Worm (Caenorhabditis elegans) whole organism, mixed stage, embryonic: ENCODE measurements around the gene C27A2.8.

Experiments used
- M03D4.4 ChIP-seq: sonication (generic microtip); optimal IDR thresholded peaks from 2 replicates; lab custom pipeline; 2017; ENCODE audit warnings: mild to moderate bottlenecking, missing genetic modification characterization, missing compliant biosample characterization
- bed-3 ChIP-seq: fragments of 200-800 bp; sonication (Bioruptor generic); optimal IDR thresholded peaks from 3 replicates; lab custom pipeline; 2018; ENCODE audit warnings: mild to moderate bottlenecking, missing genetic modification characterization, moderate library complexity, missing compliant biosample characterization
- blmp-1 ChIP-seq: fragments of 150-350 bp; optimal IDR thresholded peaks from 2 replicates; lab custom pipeline; 2014; ENCODE audit warnings: missing biosample characterization, missing genetic modification characterization
- ceh-39 ChIP-seq: fragments of 150-350 bp; optimal IDR thresholded peaks from 2 replicates; lab custom pipeline; 2014; ENCODE audit warnings: missing biosample characterization, missing genetic modification characterization
- ceh-43 ChIP-seq: fragments of 200-800 bp; sonication (Bioruptor generic); optimal IDR thresholded peaks from 2 replicates; lab custom pipeline; 2018; ENCODE audit warnings: mild to moderate bottlenecking, missing genetic modification characterization, moderate library complexity, missing compliant biosample characterization
- ceh-83 ChIP-seq: fragments of 200-800 bp; sonication (Bioruptor generic); optimal IDR thresholded peaks from 2 replicates; lab custom pipeline; 2018; ENCODE audit warnings: mild to moderate bottlenecking, missing genetic modification characterization, missing compliant biosample characterization
- ces-1 ChIP-seq: fragments of 150-350 bp; optimal IDR thresholded peaks from 2 replicates; lab custom pipeline; 2014; ENCODE audit warnings: missing biosample characterization, missing genetic modification reagents, missing genetic modification characterization
- cnd-1 ChIP-seq: fragments of 200-800 bp; sonication (Bioruptor generic); optimal IDR thresholded peaks from 2 replicates; lab custom pipeline; 2018; ENCODE audit warnings: mild to moderate bottlenecking, missing genetic modification characterization, missing compliant biosample characterization
- drap-1 ChIP-seq: fragments of 200-800 bp; sonication (Bioruptor generic); optimal IDR thresholded peaks from 3 replicates; lab custom pipeline; 2018; ENCODE audit warnings: mild to moderate bottlenecking, missing genetic modification characterization, missing compliant biosample characterization
- elt-1 ChIP-seq: sonication (generic microtip); optimal IDR thresholded peaks from 2 replicates; lab custom pipeline; 2017; ENCODE audit warnings: missing genetic modification characterization, mild to moderate bottlenecking, missing compliant biosample characterization, antibody characterized with exemption, moderate library complexity, borderline replicate concordance; ENCODE audit not compliant: insufficient read depth
- elt-3 ChIP-seq: fragments of 150-350 bp; optimal IDR thresholded peaks from 2 replicates; lab custom pipeline; 2014; ENCODE audit warnings: missing biosample characterization, missing genetic modification characterization
- flh-1 ChIP-seq: fragments of 200-800 bp; sonication (Bioruptor generic); optimal IDR thresholded peaks from 2 replicates; lab custom pipeline; 2018; ENCODE audit warnings: mild to moderate bottlenecking, missing genetic modification characterization, moderate library complexity, missing compliant biosample characterization
- ham-2 ChIP-seq: fragments of 200-800 bp; sonication (Bioruptor generic); optimal IDR thresholded peaks from 2 replicates; lab custom pipeline; 2018; ENCODE audit warnings: mild to moderate bottlenecking, missing genetic modification characterization, missing compliant biosample characterization
- hlh-1 ChIP-seq: fragments of 150-350 bp; optimal IDR thresholded peaks from 2 replicates; lab custom pipeline; 2014; ENCODE audit warnings: missing biosample characterization, missing genetic modification reagents, missing genetic modification characterization
- lin-13 ChIP-seq: fragments of 150-350 bp; optimal IDR thresholded peaks from 2 replicates; lab custom pipeline; 2014; ENCODE audit warnings: missing biosample characterization, missing genetic modification characterization
- lin-32 ChIP-seq: fragments of 200-800 bp; sonication (Bioruptor generic); optimal IDR thresholded peaks from 2 replicates; lab custom pipeline; 2018; ENCODE audit warnings: mild to moderate bottlenecking, missing genetic modification characterization, missing compliant biosample characterization
- lsy-2 ChIP-seq: fragments of 150-350 bp; optimal IDR thresholded peaks from 2 replicates; lab custom pipeline; 2014; ENCODE audit warnings: missing biosample characterization, missing genetic modification characterization
- mab-5 ChIP-seq: fragments of 150-350 bp; optimal IDR thresholded peaks from 2 replicates; lab custom pipeline; 2014; ENCODE audit warnings: missing biosample characterization, missing genetic modification characterization
- mep-1 ChIP-seq: fragments of 150-350 bp; optimal IDR thresholded peaks from 2 replicates; lab custom pipeline; 2017; ENCODE audit warnings: missing biosample characterization, missing genetic modification reagents, missing genetic modification characterization, inconsistent platforms
- mls-2 ChIP-seq: sonication (generic microtip); optimal IDR thresholded peaks from 2 replicates; lab custom pipeline; 2016; ENCODE audit warnings: mild to moderate bottlenecking, missing genetic modification characterization, moderate library complexity, missing compliant biosample characterization
- nhr-12 ChIP-seq: fragments of 150-350 bp; optimal IDR thresholded peaks from 2 replicates; lab custom pipeline; 2014; ENCODE audit warnings: missing biosample characterization, missing genetic modification characterization
- nhr-2 ChIP-seq: fragments of 150-350 bp; optimal IDR thresholded peaks from 2 replicates; lab custom pipeline; 2014; ENCODE audit warnings: missing biosample characterization, missing genetic modification characterization
- nhr-237 ChIP-seq: fragments of 150-350 bp; optimal IDR thresholded peaks from 2 replicates; lab custom pipeline; 2014; ENCODE audit warnings: missing biosample characterization, missing genetic modification characterization
- nhr-28 ChIP-seq: fragments of 150-350 bp; optimal IDR thresholded peaks from 2 replicates; lab custom pipeline; 2014; ENCODE audit warnings: missing biosample characterization, missing genetic modification characterization
- nhr-76 ChIP-seq: sonication (generic microtip); optimal IDR thresholded peaks from 2 replicates; lab custom pipeline; 2017; ENCODE audit warnings: missing biosample characterization, missing genetic modification characterization
- pha-4 ChIP-seq: fragments of 150-350 bp; optimal IDR thresholded peaks from 2 replicates; lab custom pipeline; 2018; ENCODE audit warnings: missing biosample characterization, missing genetic modification reagents, missing genetic modification characterization
- sem-2 ChIP-seq: fragments of 200-800 bp; sonication (Bioruptor generic); optimal IDR thresholded peaks from 2 replicates; lab custom pipeline; 2018; ENCODE audit warnings: mild to moderate bottlenecking, missing genetic modification characterization, missing compliant biosample characterization
- sptf-1 ChIP-seq: sonication (generic microtip); optimal IDR thresholded peaks from 2 replicates; lab custom pipeline; 2017; ENCODE audit warnings: mild to moderate bottlenecking, missing genetic modification characterization, moderate library complexity, missing compliant biosample characterization
- tbx-8 ChIP-seq: fragments of 200-800 bp; sonication (Bioruptor generic); optimal IDR thresholded peaks from 2 replicates; lab custom pipeline; 2018; ENCODE audit warnings: mild to moderate bottlenecking, missing genetic modification characterization, moderate library complexity, missing compliant biosample characterization
- unc-120 ChIP-seq: sonication (generic microtip); optimal IDR thresholded peaks from 2 replicates; lab custom pipeline; 2017; ENCODE audit warnings: missing genetic modification characterization, missing compliant biosample characterization; ENCODE audit not compliant: poor library complexity, severe bottlenecking
- unc-39 ChIP-seq: fragments of 150-350 bp; optimal IDR thresholded peaks from 2 replicates; lab custom pipeline; 2014; ENCODE audit warnings: missing biosample characterization, missing genetic modification characterization
- unc-62 ChIP-seq: fragments of 150-350 bp; optimal IDR thresholded peaks from 2 replicates; lab custom pipeline; 2014; ENCODE audit warnings: missing biosample characterization, missing genetic modification reagents, missing genetic modification characterization
- zip-8 ChIP-seq: fragments of 150-350 bp; optimal IDR thresholded peaks from 2 replicates; lab custom pipeline; 2014; ENCODE audit warnings: missing biosample characterization, missing genetic modification characterization
- ztf-11 ChIP-seq: fragments of 150-350 bp; optimal IDR thresholded peaks from 2 replicates; lab custom pipeline; 2014; ENCODE audit warnings: missing biosample characterization, missing genetic modification characterization

The C27A2.8 gene

DNA sequence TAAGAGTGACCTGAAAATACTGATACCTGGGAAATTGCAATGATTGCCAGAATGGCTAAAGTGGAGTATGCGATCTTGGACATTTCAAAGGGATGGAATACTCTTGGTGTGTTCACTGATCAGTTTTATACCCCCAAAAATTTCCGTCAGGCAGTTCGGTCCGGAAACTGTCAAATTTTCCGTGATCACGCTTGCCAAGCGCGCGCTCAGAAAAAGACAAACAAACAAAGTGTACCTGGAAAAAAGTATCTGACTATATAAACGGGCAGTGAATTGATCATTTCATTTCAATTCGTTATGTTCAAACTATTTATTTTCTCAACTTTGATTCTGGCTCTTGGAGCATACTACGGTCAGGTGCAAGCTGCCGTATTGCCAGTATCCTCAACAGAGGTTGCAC is 33.9 kb upstream of the C27A2.8 start, which contains the start of the genes idpb-3 and idpb-1:
TSS of gene idpb-3 (minus strand) at position 101 of the 400 bp plus-strand sequence.
TSS of gene idpb-1 (plus strand) at position 284 of the 400 bp plus-strand sequence.
- no peak for TF ChIP-seq ceh-39 (tag; lab: Kevin White, UChicago)
- TF ChIP-seq nhr-76 (tag; lab: Kevin White, UChicago) = no peak
- TF ChIP-seq mep-1 (tag; lab: Kevin White, UChicago) = no peak
- no peak for TF ChIP-seq nhr-2 (tag; lab: Kevin White, UChicago)
- no peak for TF ChIP-seq ham-2 (GFP tag; lab: Kevin White, UChicago)
- TF ChIP-seq nhr-237 (tag; lab: Kevin White, UChicago) = no peak
- no peak for TF ChIP-seq nhr-12 (tag; lab: Kevin White, UChicago)
- TF ChIP-seq mls-2 (tag; lab: Kevin White, UChicago) = no peak
- no peak for TF ChIP-seq nhr-28
- no peak for TF ChIP-seq cnd-1 (tag; lab: Kevin White, UChicago)
- no peak for TF ChIP-seq sem-2 (GFP tag; lab: Kevin White, UChicago)
- TF ChIP-seq blmp-1 (tag; lab: Kevin White, UChicago) = no peak
- TF ChIP-seq bed-3 (GFP tag; lab: Kevin White, UChicago) = no peak
- TF ChIP-seq mab-5 (tag; lab: Kevin White, UChicago) = no peak
- TF ChIP-seq unc-62 (GFP tag; lab: Kevin White, UChicago) = no peak
- TF ChIP-seq pha-4 (tag; lab: Kevin White, UChicago) = no peak
- no peak for TF ChIP-seq unc-39 (tag; lab: Kevin White, UChicago)
- no peak for TF ChIP-seq flh-1 (GFP tag; lab: Kevin White, UChicago)
- no peak for TF ChIP-seq ceh-43 (GFP tag; lab: Kevin White, UChicago)
- TF ChIP-seq hlh-1 (tag; lab: Kevin White, UChicago) = no peak

DNA sequence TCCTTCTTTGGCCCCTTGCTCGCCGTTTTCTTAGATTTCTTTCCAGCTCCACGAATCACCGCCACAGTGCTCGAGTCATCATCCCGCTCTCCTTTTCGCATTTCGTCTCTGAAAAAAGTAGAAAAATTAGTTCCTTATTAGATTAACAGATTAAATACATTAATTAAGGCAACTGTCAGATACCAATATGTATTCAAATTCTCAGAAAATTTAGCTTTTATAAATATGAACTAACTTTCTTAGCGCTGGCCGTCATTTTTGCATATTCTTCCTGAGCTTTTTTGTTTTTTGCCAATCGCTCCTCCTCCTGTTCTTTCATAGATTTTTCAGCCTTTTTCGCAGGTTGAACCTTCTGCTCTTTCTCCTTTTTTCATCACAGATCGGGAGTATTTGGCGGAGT is 31.8 kb upstream of the C27A2.8 start, which contains the start of gene C04G6.6:
TSS of gene C04G6.6 (minus strand) at position 101 of the 400 bp plus-strand sequence.
- TF ChIP-seq sptf-1 (tag; lab: Kevin White, UChicago) (no peak), nhr-28 (no peak), ztf-11 (tag; lab: Kevin White, UChicago) (no peak), sem-2 (GFP tag; lab: Kevin White, UChicago) (no peak), ces-1 (GFP tag; lab: Kevin White, UChicago) (no peak), zip-8 (no peak), nhr-237 (tag; lab: Kevin White, UChicago) (no peak), ceh-39 (tag; lab: Kevin White, UChicago) (no peak), mls-2 (tag; lab: Kevin White, UChicago) (no peak), hlh-1 (tag; lab: Kevin White, UChicago) (no peak), unc-39 (tag; lab: Kevin White, UChicago) (no peak)
- TF ChIP-seq, all 35 proteins: peak for 0

DNA sequence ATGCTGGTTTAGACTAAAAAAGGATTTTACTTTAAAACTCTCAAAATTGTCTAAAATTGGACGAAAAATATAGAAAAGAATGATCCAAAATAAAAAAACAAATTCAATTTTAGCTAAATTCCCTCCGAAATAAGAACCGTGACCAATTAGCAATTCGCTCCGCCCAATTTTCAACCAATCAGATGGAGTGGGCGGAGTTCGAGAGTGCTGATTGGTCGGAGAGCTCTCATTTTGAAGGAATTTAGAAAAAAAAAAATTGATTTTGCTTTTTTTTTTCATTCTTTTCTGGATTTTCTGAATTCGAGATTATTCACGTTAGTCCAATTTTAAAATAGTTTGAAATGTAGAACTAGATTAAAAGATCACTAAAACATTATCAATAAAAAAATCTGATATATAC is 31.2 kb upstream of the C27A2.8 start:
- no peak for TF ChIP-seq nhr-28
- TF ChIP-seq ceh-39 (tag; lab: Kevin White, UChicago) = no peak
- no peak for TF ChIP-seq lsy-2 (tag; lab: Kevin White, UChicago)
- no peak for TF ChIP-seq lin-32 (GFP tag; lab: Kevin White, UChicago)
- no peak for TF ChIP-seq ztf-11 (tag; lab: Kevin White, UChicago)
- TF ChIP-seq flh-1 (GFP tag; lab: Kevin White, UChicago) = no peak
- no peak for TF ChIP-seq lin-13 (tag; lab: Kevin White, UChicago)
- no peak for TF ChIP-seq elt-1 (tag; lab: Kevin White, UChicago)
- no peak for TF ChIP-seq tbx-8 (GFP tag; lab: Kevin White, UChicago)
- TF ChIP-seq ham-2 (GFP tag; lab: Kevin White, UChicago) = no peak
- no peak for TF ChIP-seq drap-1 (GFP tag; lab: Kevin White, UChicago)
- TF ChIP-seq nhr-12 (tag; lab: Kevin White, UChicago) = no peak
- TF ChIP-seq unc-120 (tag; lab: Kevin White, UChicago) = no peak
- TF ChIP-seq mep-1 (tag; lab: Kevin White, UChicago) = no peak
- TF ChIP-seq nhr-2 (tag; lab: Kevin White, UChicago) = no peak
- TF ChIP-seq nhr-237 (tag; lab: Kevin White, UChicago) = no peak
- TF ChIP-seq M03D4.4 = no peak
- no peak for TF ChIP-seq unc-62 (GFP tag; lab: Kevin White, UChicago)
- TF ChIP-seq unc-39 (tag; lab: Kevin White, UChicago) = no peak
- TF ChIP-seq mab-5 (tag; lab: Kevin White, UChicago) = no peak

DNA sequence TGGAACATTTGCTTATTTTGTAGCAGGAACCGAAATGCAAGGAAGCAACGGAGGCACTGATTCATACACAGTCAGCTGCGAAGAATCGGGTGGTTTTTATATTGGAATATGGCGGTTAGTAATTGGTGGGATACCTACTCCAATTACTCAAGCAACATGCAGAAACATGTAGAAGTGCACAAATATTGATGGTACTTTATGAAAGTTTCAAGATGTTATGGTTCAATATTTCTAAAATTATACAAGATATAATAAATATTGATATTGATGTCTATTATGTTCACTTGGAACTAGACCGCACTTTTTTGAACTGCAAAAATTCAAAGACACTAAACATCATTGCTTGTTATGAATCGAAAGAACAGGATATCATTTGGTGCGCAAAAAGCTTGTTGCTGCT is 26.1 kb upstream of the C27A2.8 start, which contains the start of gene C04G6.13:
TSS of gene C04G6.13 (plus strand) at position 301 of the 400 bp plus-strand sequence.
- TF ChIP-seq unc-62 (GFP tag; lab: Kevin White, UChicago) (no peak), ceh-83 (GFP tag; lab: Kevin White, UChicago) (no peak), cnd-1 (tag; lab: Kevin White, UChicago) (no peak), sem-2 (GFP tag; lab: Kevin White, UChicago) (no peak), nhr-12 (tag; lab: Kevin White, UChicago) (no peak), sptf-1 (tag; lab: Kevin White, UChicago) (no peak), lin-13 (tag; lab: Kevin White, UChicago) (no peak), nhr-28 (no peak), ham-2 (GFP tag; lab: Kevin White, UChicago) (no peak), lsy-2 (tag; lab: Kevin White, UChicago) (no peak), elt-3 (tag; lab: Kevin White, UChicago) (no peak), mep-1 (tag; lab: Kevin White, UChicago) (no peak)
